Fruit fly (Drosophila melanogaster): ENCODE data around the gene CG13949.
A peak's percentile ranks its signal among the peaks of the same experiment; 100 is the strongest.

CG13949 gene

DNA sequence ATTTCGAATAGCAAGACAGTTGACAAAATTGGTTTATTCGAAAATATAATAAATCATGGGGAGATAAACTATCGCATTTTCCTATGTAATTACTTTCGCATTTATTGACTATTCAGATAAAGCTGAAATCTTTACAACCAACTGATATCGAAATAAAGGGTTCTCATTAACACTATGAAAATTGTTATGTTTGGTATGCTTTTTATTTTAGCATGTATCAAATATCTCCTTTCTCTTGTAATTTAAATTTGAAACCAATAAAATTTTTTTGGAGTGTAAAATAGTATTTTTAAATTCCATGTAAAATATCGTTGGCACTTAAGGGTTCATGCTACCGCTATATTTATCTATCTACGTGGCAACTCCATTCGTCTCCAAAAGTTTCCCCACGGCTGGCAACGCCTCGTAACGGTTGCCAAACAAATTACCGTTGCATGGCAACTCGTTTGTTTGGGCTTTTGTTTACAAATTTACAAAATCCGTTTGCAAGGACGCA is at the start of gene CG13949:
CG13949 (plus strand) TSS at position 286 of the 496 bp plus-strand sequence.
- TF ChIP-seq gl (tag; optimal IDR thresholded peaks at IDR 0.05) (no peak), Ets98B (GFP tag; IDR thresholded peaks at IDR 0.05) (peak; percentile 53), CG8159 (tag; optimal IDR thresholded peaks at IDR 0.05) (peak; percentile 29), rn (GFP tag; IDR thresholded peaks at IDR 0.05) (peak; percentile 40; the same call in 1 of the 2 replicates), CG4496 (GFP tag; IDR thresholded peaks at IDR 0.05) (peak; percentile 81), CG13204 (GFP tag; optimal IDR thresholded peaks at IDR 0.05) (no peak), CG10348 (GFP tag; IDR thresholded peaks at IDR 0.05) (no peak), CG32121 (GFP tag; IDR thresholded peaks at IDR 0.05) (peak; percentile 33; the same call in 1 of the 2 replicates), CG34367 (tag; optimal IDR thresholded peaks at IDR 0.05) (no peak), CG8301 (tag; optimal IDR thresholded peaks at IDR 0.05) (peak; percentile 16), CG12605 (GFP tag; IDR thresholded peaks at IDR 0.05) (peak; percentile 42; the same call in 1 of the 2 replicates), D1 (tag; optimal IDR thresholded peaks at IDR 0.05) (no peak), EcR (GFP tag; optimal IDR thresholded peaks at IDR 0.05) (no peak), CG9948 (tag; optimal IDR thresholded peaks at IDR 0.05) (peak; percentile 29), fd96Ca (GFP tag; IDR thresholded peaks at IDR 0.05) (no peak), Snoo (tag; optimal IDR thresholded peaks at IDR 0.05) (no peak), Pif1A (GFP tag; optimal IDR thresholded peaks at IDR 0.05) (no peak), CG14655 (GFP tag; optimal IDR thresholded peaks at IDR 0.05) (no peak), CG15710 (tag; optimal IDR thresholded peaks at IDR 0.05) (peak; percentile 45), Pif1B (GFP tag; optimal IDR thresholded peaks at IDR 0.05) (no peak), CG17806 (tag; optimal IDR thresholded peaks at IDR 0.05) (peak; percentile 43)

DNA sequence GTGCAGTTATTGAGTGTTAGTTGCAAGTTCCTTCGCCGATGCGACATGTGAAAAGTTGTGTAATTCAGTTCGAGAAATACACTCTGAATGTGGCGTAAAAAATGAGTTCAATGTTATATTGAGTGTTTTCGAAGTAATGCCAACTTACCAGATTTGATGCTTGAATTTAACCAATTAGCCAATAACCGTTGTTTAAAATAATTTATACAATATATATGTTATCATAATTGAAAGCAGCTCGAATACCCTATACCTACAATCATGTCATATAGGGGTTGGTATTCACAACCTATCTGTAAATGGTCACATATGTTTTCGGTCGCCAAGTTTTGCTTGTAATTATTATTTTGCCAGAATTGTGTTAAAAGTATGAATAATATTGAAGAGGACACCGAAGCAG is 44.9 kb upstream of the CG13949 start, which contains the start of gene Nnf1b:
Nnf1b (plus strand) TSS at position 301 of the 400 bp plus-strand sequence.
- TF ChIP-seq Pif1A (GFP tag; optimal IDR thresholded peaks at IDR 0.05) (no peak), CG17806 (tag; optimal IDR thresholded peaks at IDR 0.05) (no peak), fd96Ca (GFP tag; IDR thresholded peaks at IDR 0.05) (no peak), CG8301 (tag; optimal IDR thresholded peaks at IDR 0.05) (no peak), CG8159 (tag; optimal IDR thresholded peaks at IDR 0.05) (no peak), CG4496 (GFP tag; IDR thresholded peaks at IDR 0.05) (no peak), CG34367 (tag; optimal IDR thresholded peaks at IDR 0.05) (no peak), CG14655 (GFP tag; optimal IDR thresholded peaks at IDR 0.05) (no peak), Snoo (tag; optimal IDR thresholded peaks at IDR 0.05) (no peak), Pif1B (GFP tag; optimal IDR thresholded peaks at IDR 0.05) (no peak), CG13204 (GFP tag; optimal IDR thresholded peaks at IDR 0.05) (no peak), D1 (tag; optimal IDR thresholded peaks at IDR 0.05) (no peak), EcR (GFP tag; optimal IDR thresholded peaks at IDR 0.05) (no peak), CG32121 (GFP tag; IDR thresholded peaks at IDR 0.05) (no peak)

DNA sequence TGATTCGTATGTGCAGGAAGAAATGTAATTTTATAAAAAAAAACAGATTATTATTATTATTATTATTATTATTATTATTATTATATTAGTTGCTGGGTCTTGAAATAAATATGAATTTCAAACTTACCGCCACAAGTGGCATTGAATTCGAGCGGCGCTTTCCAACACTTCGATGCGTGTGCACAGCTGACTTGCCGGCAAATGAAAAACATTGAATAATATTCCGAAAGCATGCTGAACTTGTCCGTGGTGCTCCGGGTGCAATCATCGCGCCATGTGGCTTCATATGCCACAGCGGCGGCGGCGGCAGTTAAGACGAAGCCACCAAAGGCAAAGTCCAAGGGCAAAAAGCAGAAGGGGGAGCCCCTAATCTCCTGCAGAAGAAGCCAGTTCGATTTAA is 43.7 kb upstream of the CG13949 start, which contains the start of gene Dbp21E2:
Dbp21E2 (plus strand) TSS at position 180 of the 400 bp plus-strand sequence.
- no peak for TF ChIP-seq CG15710 (tag; optimal IDR thresholded peaks at IDR 0.05)
- no peak for TF ChIP-seq CG4496 (GFP tag; IDR thresholded peaks at IDR 0.05)
- TF ChIP-seq CG10348 (GFP tag; IDR thresholded peaks at IDR 0.05) = no peak
- TF ChIP-seq gl (tag; optimal IDR thresholded peaks at IDR 0.05) = no peak
- no peak for TF ChIP-seq CG32121 (GFP tag; IDR thresholded peaks at IDR 0.05)
- TF ChIP-seq CG17806 (tag; optimal IDR thresholded peaks at IDR 0.05) = no peak
- TF ChIP-seq Pif1A (GFP tag; optimal IDR thresholded peaks at IDR 0.05) = no peak
- no peak for TF ChIP-seq D1 (tag; optimal IDR thresholded peaks at IDR 0.05)

DNA sequence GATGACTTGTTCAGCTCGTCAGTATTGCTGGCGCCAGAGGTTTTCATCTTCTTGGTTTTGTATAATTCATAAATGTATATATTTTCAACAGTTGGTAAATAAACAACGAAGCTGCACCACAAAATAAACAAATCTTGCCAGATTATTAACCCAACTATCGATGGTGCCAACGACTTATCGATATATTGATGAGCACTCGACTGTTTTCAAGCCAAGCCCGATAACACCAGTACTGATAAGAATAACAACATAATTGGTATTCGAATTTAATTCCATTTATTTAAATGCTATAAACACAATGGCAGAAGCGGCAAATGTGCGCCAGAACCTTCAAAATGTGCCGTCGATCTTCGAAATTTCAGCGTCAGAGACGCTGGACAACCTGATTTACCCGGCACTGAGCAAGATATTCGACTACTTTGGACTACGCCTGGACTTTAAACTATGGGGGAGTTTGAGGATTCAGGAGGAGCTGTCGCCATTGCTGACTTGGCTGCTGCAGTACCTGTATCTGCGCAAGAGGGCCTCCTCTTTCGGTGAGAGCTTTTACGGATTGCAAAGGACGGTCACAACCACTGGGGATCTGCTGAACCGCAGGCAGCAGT is 39.2 kb upstream of the CG13949 start, which contains the start of the genes Saf6 and Pex12:
Saf6 (minus strand) TSS at position 166 of the 605 bp plus-strand sequence.
Pex12 (plus strand) TSS at position 209 of the 605 bp plus-strand sequence.
- no peak for TF ChIP-seq CG9948 (tag; optimal IDR thresholded peaks at IDR 0.05)
- no peak for TF ChIP-seq D1 (tag; optimal IDR thresholded peaks at IDR 0.05)
- TF ChIP-seq CG8159 (tag; optimal IDR thresholded peaks at IDR 0.05) = no peak
- TF ChIP-seq fd96Ca (GFP tag; IDR thresholded peaks at IDR 0.05) = no peak
- no peak for TF ChIP-seq Snoo (tag; optimal IDR thresholded peaks at IDR 0.05)
- TF ChIP-seq gl (tag; optimal IDR thresholded peaks at IDR 0.05) = peak; percentile 2
- TF ChIP-seq EcR (GFP tag; optimal IDR thresholded peaks at IDR 0.05) = no peak

DNA sequence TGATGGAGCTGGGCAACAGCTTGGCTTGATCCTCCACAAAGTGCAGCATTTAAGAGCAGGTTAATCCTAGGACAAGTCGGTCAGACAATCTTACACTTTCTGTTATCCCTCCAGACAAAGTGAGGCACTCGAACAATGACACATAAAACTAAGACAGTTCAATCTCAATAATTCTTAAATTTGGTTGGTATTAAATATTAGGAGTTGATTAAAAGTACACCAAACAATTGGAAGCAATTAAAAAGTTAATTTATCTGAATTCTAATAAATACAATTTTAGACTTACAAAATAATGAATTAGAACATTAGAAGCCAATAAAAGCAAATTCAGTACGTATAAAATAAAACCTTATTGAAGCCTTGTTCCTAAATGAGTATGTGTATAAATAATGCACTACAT is 37.3 kb upstream of the CG13949 start, which contains the start of gene CG15880:
CG15880 (minus strand) TSS at position 101 of the 400 bp plus-strand sequence.
- no peak for TF ChIP-seq EcR (GFP tag; optimal IDR thresholded peaks at IDR 0.05)

DNA sequence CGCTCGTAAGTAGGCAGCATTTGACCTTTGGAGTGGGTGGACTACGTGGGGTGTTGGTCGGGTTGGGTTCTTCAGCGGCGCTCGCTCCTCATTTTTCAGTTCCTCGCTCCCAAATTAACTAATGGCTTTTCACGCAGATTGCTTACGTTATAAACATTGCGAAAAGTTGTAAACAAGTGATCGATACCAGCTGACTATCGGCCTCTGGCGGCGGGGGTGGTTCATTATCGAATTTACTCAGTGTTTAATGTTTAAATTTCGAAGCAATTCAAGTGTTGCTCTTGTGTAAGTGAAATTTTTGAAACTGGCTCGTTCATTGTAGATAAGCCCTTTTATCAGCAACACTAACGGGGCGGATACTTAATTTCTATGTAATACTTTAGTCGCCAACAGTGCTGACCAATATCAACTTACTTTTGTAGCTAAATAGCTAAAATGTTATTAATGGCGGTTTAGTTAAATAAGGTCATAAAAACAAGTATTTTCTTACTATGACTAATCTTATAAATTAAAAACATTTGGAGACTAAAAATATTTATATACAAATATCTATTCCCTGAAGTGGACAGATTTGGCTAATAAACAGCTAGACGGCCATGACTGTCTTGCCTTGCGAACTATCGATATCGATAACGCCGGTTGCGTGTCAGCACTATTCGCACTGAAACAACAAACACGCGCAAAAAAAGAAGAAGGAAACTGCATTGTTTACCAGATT is 35.7 kb upstream of the CG13949 start, which contains the start of the genes PGAP2 and Clp:
PGAP2 (minus strand) TSS at position 194 of the 718 bp plus-strand sequence.
Clp (plus strand) TSS at position 650 of the 718 bp plus-strand sequence.
- TF ChIP-seq rn (GFP tag; IDR thresholded peaks at IDR 0.05) (peak; percentile 50; the same call in 1 of the 2 replicates), CG17806 (tag; optimal IDR thresholded peaks at IDR 0.05) (peak; percentile 68), CG32121 (GFP tag; IDR thresholded peaks at IDR 0.05) (peak; percentile 67; the same call in 1 of the 2 replicates), Snoo (tag; optimal IDR thresholded peaks at IDR 0.05) (peak; percentile 54), CG10348 (GFP tag; IDR thresholded peaks at IDR 0.05) (no peak), CG4496 (GFP tag; IDR thresholded peaks at IDR 0.05) (peak; percentile 64), CG9948 (tag; optimal IDR thresholded peaks at IDR 0.05) (peak; percentile 68), Ets98B (GFP tag; IDR thresholded peaks at IDR 0.05) (peak; percentile 28), CG15710 (tag; optimal IDR thresholded peaks at IDR 0.05) (peak; percentile 76), D1 (tag; optimal IDR thresholded peaks at IDR 0.05) (no peak), gl (tag; optimal IDR thresholded peaks at IDR 0.05) (no peak), EcR (GFP tag; optimal IDR thresholded peaks at IDR 0.05) (no peak), CG8301 (tag; optimal IDR thresholded peaks at IDR 0.05) (peak; percentile 51), CG14655 (GFP tag; optimal IDR thresholded peaks at IDR 0.05) (no peak), CG8159 (tag; optimal IDR thresholded peaks at IDR 0.05) (peak; percentile 75), Pif1A (GFP tag; optimal IDR thresholded peaks at IDR 0.05) (no peak), CG34367 (tag; optimal IDR thresholded peaks at IDR 0.05) (peak; percentile 49), CG13204 (GFP tag; optimal IDR thresholded peaks at IDR 0.05) (no peak), Pif1B (GFP tag; optimal IDR thresholded peaks at IDR 0.05) (no peak), fd96Ca (GFP tag; IDR thresholded peaks at IDR 0.05) (0 out of 3 replicates have a peak, but pooled peaks have one; percentile 42), CG12605 (GFP tag; IDR thresholded peaks at IDR 0.05) (no peak)

Measured in whole organism, pupa.